Worm (Caenorhabditis elegans) whole organism, mixed stage, embryonic: ENCODE results near the gene T28H11.8.
"Not testable (repeated sequence)": the region's sequence is repeated elsewhere in the genome, so short reads cannot be mapped to it uniquely, and the experiment has no call there.

Experiments
- M03D4.4 ChIP-seq: sonication (generic microtip); optimal IDR thresholded peaks from 2 replicates; lab custom pipeline; 2017; ENCODE audit warnings: mild to moderate bottlenecking, missing genetic modification characterization, missing compliant biosample characterization
- ceh-43 ChIP-seq: fragments of 200-800 bp; sonication (Bioruptor generic); optimal IDR thresholded peaks from 2 replicates; lab custom pipeline; 2018; ENCODE audit warnings: mild to moderate bottlenecking, missing genetic modification characterization, moderate library complexity, missing compliant biosample characterization
- ceh-83 ChIP-seq: fragments of 200-800 bp; sonication (Bioruptor generic); optimal IDR thresholded peaks from 2 replicates; lab custom pipeline; 2018; ENCODE audit warnings: mild to moderate bottlenecking, missing genetic modification characterization, missing compliant biosample characterization
- ces-1 ChIP-seq: fragments of 150-350 bp; optimal IDR thresholded peaks from 2 replicates; lab custom pipeline; 2014; ENCODE audit warnings: missing biosample characterization, missing genetic modification reagents, missing genetic modification characterization
- cnd-1 ChIP-seq: fragments of 200-800 bp; sonication (Bioruptor generic); optimal IDR thresholded peaks from 2 replicates; lab custom pipeline; 2018; ENCODE audit warnings: mild to moderate bottlenecking, missing genetic modification characterization, missing compliant biosample characterization
- drap-1 ChIP-seq: fragments of 200-800 bp; sonication (Bioruptor generic); optimal IDR thresholded peaks from 3 replicates; lab custom pipeline; 2018; ENCODE audit warnings: mild to moderate bottlenecking, missing genetic modification characterization, missing compliant biosample characterization
- elt-3 ChIP-seq: fragments of 150-350 bp; optimal IDR thresholded peaks from 2 replicates; lab custom pipeline; 2014; ENCODE audit warnings: missing biosample characterization, missing genetic modification characterization
- flh-1 ChIP-seq: fragments of 200-800 bp; sonication (Bioruptor generic); optimal IDR thresholded peaks from 2 replicates; lab custom pipeline; 2018; ENCODE audit warnings: mild to moderate bottlenecking, missing genetic modification characterization, moderate library complexity, missing compliant biosample characterization
- ham-2 ChIP-seq: fragments of 200-800 bp; sonication (Bioruptor generic); optimal IDR thresholded peaks from 2 replicates; lab custom pipeline; 2018; ENCODE audit warnings: mild to moderate bottlenecking, missing genetic modification characterization, missing compliant biosample characterization
- hlh-1 ChIP-seq: fragments of 150-350 bp; optimal IDR thresholded peaks from 2 replicates; lab custom pipeline; 2014; ENCODE audit warnings: missing biosample characterization, missing genetic modification reagents, missing genetic modification characterization
- lin-13 ChIP-seq: fragments of 150-350 bp; optimal IDR thresholded peaks from 2 replicates; lab custom pipeline; 2014; ENCODE audit warnings: missing biosample characterization, missing genetic modification characterization
- lin-32 ChIP-seq: fragments of 200-800 bp; sonication (Bioruptor generic); optimal IDR thresholded peaks from 2 replicates; lab custom pipeline; 2018; ENCODE audit warnings: mild to moderate bottlenecking, missing genetic modification characterization, missing compliant biosample characterization
- mab-5 ChIP-seq: fragments of 150-350 bp; optimal IDR thresholded peaks from 2 replicates; lab custom pipeline; 2014; ENCODE audit warnings: missing biosample characterization, missing genetic modification characterization
- mep-1 ChIP-seq: fragments of 150-350 bp; optimal IDR thresholded peaks from 2 replicates; lab custom pipeline; 2017; ENCODE audit warnings: missing biosample characterization, missing genetic modification reagents, missing genetic modification characterization, inconsistent platforms
- mls-2 ChIP-seq: sonication (generic microtip); optimal IDR thresholded peaks from 2 replicates; lab custom pipeline; 2016; ENCODE audit warnings: mild to moderate bottlenecking, missing genetic modification characterization, moderate library complexity, missing compliant biosample characterization
- nhr-12 ChIP-seq: fragments of 150-350 bp; optimal IDR thresholded peaks from 2 replicates; lab custom pipeline; 2014; ENCODE audit warnings: missing biosample characterization, missing genetic modification characterization
- nhr-237 ChIP-seq: fragments of 150-350 bp; optimal IDR thresholded peaks from 2 replicates; lab custom pipeline; 2014; ENCODE audit warnings: missing biosample characterization, missing genetic modification characterization
- nhr-28 ChIP-seq: fragments of 150-350 bp; optimal IDR thresholded peaks from 2 replicates; lab custom pipeline; 2014; ENCODE audit warnings: missing biosample characterization, missing genetic modification characterization
- pha-4 ChIP-seq: fragments of 150-350 bp; optimal IDR thresholded peaks from 2 replicates; lab custom pipeline; 2018; ENCODE audit warnings: missing biosample characterization, missing genetic modification reagents, missing genetic modification characterization
- sem-2 ChIP-seq: fragments of 200-800 bp; sonication (Bioruptor generic); optimal IDR thresholded peaks from 2 replicates; lab custom pipeline; 2018; ENCODE audit warnings: mild to moderate bottlenecking, missing genetic modification characterization, missing compliant biosample characterization
- snpc-4 ChIP-seq: fragments of 150-350 bp; optimal IDR thresholded peaks from 2 replicates; lab custom pipeline; 2014; ENCODE audit warnings: missing biosample characterization, missing genetic modification characterization
- sptf-1 ChIP-seq: sonication (generic microtip); optimal IDR thresholded peaks from 2 replicates; lab custom pipeline; 2017; ENCODE audit warnings: mild to moderate bottlenecking, missing genetic modification characterization, moderate library complexity, missing compliant biosample characterization
- tbx-8 ChIP-seq: fragments of 200-800 bp; sonication (Bioruptor generic); optimal IDR thresholded peaks from 2 replicates; lab custom pipeline; 2018; ENCODE audit warnings: mild to moderate bottlenecking, missing genetic modification characterization, moderate library complexity, missing compliant biosample characterization
- unc-120 ChIP-seq: sonication (generic microtip); optimal IDR thresholded peaks from 2 replicates; lab custom pipeline; 2017; ENCODE audit warnings: missing genetic modification characterization, missing compliant biosample characterization; ENCODE audit not compliant: poor library complexity, severe bottlenecking
- unc-62 ChIP-seq: fragments of 150-350 bp; optimal IDR thresholded peaks from 2 replicates; lab custom pipeline; 2014; ENCODE audit warnings: missing biosample characterization, missing genetic modification reagents, missing genetic modification characterization
- zip-8 ChIP-seq: fragments of 150-350 bp; optimal IDR thresholded peaks from 2 replicates; lab custom pipeline; 2014; ENCODE audit warnings: missing biosample characterization, missing genetic modification characterization
- ztf-11 ChIP-seq: fragments of 150-350 bp; optimal IDR thresholded peaks from 2 replicates; lab custom pipeline; 2014; ENCODE audit warnings: missing biosample characterization, missing genetic modification characterization

Gene T28H11.8

DNA sequence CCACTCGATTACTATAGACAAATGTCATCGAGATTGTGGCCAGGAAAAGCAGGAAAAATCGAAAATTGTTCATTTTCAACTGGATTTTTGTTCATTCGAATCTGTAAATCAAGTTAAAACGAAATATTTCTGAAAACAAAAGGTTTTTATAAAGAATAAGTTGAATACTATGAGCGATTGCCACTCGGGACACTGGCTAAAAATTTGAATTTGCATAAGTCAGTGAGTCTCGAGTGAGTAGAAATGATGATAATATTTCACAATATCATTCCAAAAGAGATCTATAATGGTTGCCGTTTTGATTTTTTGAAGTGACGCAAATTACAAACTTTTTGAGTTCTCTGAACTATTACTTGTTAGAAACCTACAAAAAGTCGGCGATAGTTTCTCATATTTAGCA is at the start of gene T28H11.8:
T28H11.8 (minus strand) TSS at position 101 of the 400 bp plus-strand sequence.
- no peak for TF ChIP-seq tbx-8 (GFP tag; lab: Kevin White, UChicago)
- no peak for TF ChIP-seq elt-3 (tag; lab: Kevin White, UChicago)
- TF ChIP-seq ces-1 (GFP tag; lab: Kevin White, UChicago), result no peak
- no peak for TF ChIP-seq drap-1 (GFP tag; lab: Kevin White, UChicago)
- TF ChIP-seq ceh-43 (GFP tag; lab: Kevin White, UChicago), result no peak
- TF ChIP-seq unc-120 (tag; lab: Kevin White, UChicago), result no peak
- TF ChIP-seq unc-62 (GFP tag; lab: Kevin White, UChicago), result no peak
- TF ChIP-seq pha-4 (tag; lab: Kevin White, UChicago), result no peak
- no peak for TF ChIP-seq cnd-1
- TF ChIP-seq mab-5 (tag; lab: Kevin White, UChicago), result no peak
- no peak for TF ChIP-seq flh-1 (GFP tag; lab: Kevin White, UChicago)
- TF ChIP-seq nhr-237 (tag; lab: Kevin White, UChicago), result no peak
- no peak for TF ChIP-seq ham-2
- no peak for TF ChIP-seq sptf-1 (tag; lab: Kevin White, UChicago)
- TF ChIP-seq nhr-28 (tag; lab: Kevin White, UChicago), result no peak
- TF ChIP-seq zip-8, result no peak
- no peak for TF ChIP-seq nhr-12 (tag; lab: Kevin White, UChicago)
- TF ChIP-seq snpc-4 (tag; lab: Kevin White, UChicago), result no peak

DNA sequence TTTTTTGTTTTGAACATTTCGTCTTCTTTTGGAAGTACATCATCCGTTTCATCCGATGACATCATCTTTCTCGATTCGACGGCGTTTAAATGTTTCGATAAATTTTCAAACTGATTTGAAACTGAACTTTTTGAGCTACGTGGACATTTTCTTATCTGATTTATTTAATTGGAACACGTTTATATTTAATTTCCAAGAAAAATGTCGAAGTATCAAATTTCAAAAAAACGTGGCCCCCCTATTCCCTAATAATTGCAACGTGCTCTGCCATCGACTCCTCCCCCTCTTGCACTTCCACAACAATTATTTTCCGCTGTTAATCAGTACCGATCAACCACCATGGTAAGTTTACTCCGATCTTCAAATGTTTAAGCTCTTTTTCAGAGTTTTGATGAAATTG is 48.1 kb upstream of the T28H11.8 start, which contains the start of the genes R13H9.6 and rmd-6:
R13H9.6 (minus strand) TSS at position 101 of the 400 bp plus-strand sequence.
rmd-6 (plus strand) TSS at position 305 of the 400 bp plus-strand sequence.
- TF ChIP-seq sem-2 (GFP tag; lab: Kevin White, UChicago); mls-2; nhr-28 (tag; lab: Kevin White, UChicago): not testable (repeated sequence)
- TF ChIP-seq, all 35 proteins: peak for 0; not testable (repeated sequence) for 35

DNA sequence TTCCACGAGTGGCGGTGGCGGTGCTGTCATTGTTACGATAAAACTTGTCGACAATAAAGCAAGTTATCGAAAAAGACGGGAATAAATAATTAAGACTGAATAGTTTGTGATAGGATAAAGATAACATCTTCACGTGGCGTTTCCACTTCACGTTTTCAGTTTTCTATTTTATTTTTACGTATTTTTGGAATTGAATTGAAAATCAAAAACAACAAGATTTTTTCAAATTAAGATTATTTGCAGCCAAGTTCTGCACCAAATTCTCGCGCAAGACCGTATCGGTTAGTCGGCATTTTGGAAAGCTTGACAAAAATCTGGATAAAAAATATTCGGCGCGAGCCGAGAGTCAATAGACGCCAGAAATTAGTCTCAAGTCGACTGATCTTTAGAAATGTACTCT is 46.5 kb upstream of the T28H11.8 start, which contains the start of gene ttbk-2.2:
ttbk-2.2 (minus strand) TSS at position 101 of the 400 bp plus-strand sequence.
- not testable (repeated sequence) for TF ChIP-seq nhr-28 (tag; lab: Kevin White, UChicago); drap-1 (GFP tag; lab: Kevin White, UChicago); ces-1 (GFP tag; lab: Kevin White, UChicago)

DNA sequence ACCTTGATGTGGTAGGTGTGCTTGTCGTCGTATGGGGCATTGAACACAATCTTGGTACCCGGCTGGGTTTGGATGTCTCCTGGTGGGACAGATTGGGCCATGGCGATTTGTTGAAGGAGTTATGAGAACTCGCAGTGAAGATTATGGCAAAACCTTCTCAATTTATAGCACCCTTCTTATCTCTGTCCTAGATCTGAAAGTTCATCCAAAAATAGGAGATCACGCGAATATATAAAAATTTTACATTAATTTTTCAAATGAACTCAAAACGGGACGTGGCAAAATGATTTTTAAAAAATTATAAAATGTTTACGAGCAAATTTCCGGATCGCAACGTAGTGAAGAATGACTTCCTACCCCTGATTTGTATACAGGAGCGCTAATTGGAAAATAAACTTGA is 44.5 kb upstream of the T28H11.8 start, which contains the start of gene msp-53:
msp-53 (minus strand) TSS at position 101 of the 400 bp plus-strand sequence.
- not testable (repeated sequence) for TF ChIP-seq nhr-12 (tag; lab: Kevin White, UChicago); cnd-1; tbx-8 (GFP tag; lab: Kevin White, UChicago)

DNA sequence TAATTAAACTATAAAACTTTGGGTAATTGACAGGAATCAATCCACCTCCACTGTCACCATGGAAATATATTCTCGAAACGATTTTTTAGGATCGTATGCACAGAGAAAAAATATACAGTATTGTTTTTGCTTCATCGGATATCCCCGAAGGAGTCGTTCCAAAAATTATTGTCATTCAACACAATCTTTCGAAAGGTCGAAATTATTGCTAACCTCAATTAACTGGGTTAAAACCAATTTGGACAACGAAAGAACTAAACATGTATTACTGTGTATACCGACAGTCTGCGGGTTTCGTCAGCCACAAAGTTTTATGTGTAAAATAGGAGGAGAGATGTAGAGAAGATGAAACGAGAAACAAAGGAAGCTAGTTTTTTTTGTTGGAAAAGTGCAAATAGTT is 42.9 kb upstream of the T28H11.8 start:
- TF ChIP-seq tbx-8 (GFP tag; lab: Kevin White, UChicago) (no peak), hlh-1 (no peak), lin-32 (GFP tag; lab: Kevin White, UChicago) (no peak), cnd-1 (no peak), ham-2 (no peak), drap-1 (GFP tag; lab: Kevin White, UChicago) (no peak), ceh-83 (GFP tag; lab: Kevin White, UChicago) (no peak), M03D4.4 (tag; lab: Kevin White, UChicago) (no peak), pha-4 (tag; lab: Kevin White, UChicago) (no peak), sem-2 (GFP tag; lab: Kevin White, UChicago) (no peak), lin-13 (tag; lab: Kevin White, UChicago) (no peak), mep-1 (tag; lab: Kevin White, UChicago) (no peak), ztf-11 (tag; lab: Kevin White, UChicago) (no peak)

DNA sequence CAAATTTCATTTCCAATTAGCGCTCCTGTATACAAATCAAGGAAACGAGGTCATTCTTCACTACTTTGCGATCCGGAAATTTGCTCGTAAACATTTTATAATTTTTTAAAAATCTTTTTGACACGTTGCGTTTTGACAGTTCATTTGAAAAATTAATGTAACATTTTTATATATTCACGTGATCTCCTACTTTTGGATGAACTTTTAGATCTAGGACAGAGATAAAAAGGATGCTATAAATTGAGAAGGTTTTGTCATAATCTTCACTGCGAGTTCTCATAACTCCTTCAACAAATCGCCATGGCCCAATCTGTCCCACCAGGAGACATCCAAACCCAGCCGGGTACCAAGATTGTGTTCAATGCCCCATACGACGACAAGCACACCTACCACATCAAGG is 41.8 kb upstream of the T28H11.8 start, which contains the start of gene msp-57:
msp-57 (plus strand) TSS at position 301 of the 400 bp plus-strand sequence.
- TF ChIP-seq ces-1 (GFP tag; lab: Kevin White, UChicago); drap-1 (GFP tag; lab: Kevin White, UChicago); mab-5 (tag; lab: Kevin White, UChicago): not testable (repeated sequence)
